Fruit fly (Drosophila melanogaster): Measurements from ENCODE around the gene CG6576.

CG6576 gene

DNA sequence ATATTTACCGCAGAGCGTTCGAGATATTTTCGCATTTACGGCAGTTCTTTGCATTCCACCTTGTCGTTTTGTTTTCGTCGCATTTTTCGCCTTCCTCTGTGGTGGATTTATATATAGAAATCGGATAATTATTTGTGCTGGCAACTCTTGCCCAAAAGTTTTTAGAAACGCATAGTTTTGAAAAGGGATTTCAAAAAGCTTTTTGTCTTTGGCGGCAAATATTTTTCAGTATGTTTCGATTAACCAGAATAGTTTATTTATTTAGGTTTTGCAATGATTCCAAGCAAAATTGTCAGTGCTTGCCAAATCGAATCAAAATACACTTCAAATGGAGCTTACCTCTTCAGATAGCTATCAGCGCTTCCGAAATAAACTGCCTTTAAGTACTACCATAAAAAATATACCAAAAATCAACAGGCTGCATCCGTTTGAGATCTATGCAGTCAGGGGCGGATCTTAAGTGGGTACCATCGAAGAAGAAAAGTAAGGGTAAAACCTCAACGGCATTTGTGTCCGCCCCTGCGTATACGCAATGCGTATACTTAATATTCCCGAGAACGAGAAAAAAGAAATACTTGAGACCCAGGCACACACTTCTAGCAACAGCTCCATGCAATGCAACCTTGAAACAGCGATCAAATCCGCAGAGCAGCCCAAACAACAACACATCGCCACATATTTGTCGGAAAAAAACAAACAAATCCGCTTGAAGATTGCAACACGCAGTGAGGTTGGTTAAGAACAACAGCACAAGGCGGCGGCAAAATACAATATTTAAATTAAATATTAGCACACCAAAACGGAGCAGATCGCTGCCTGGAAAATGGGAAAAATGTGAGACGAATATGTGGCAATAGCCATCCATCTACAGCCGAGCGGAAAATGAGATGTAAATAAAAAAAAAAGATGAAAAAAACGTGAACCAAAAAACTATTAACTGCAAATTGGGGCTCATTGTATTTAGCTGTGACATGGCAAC is 5.8 kb upstream of the CG6576 start, which contains the start of gene CG13306:
Gene CG13306, minus strand, starts transcription at position 51 of the 979 bp plus-strand sequence.
- TF ChIP-seq Max (GFP tag; optimal IDR thresholded peaks at IDR 0.05) (no peak), toy (GFP tag; IDR thresholded peaks at IDR 0.05) (no peak), Eip74EF (GFP tag; optimal IDR thresholded peaks at IDR 0.05) (no peak), ind (GFP tag; optimal IDR thresholded peaks at IDR 0.05) (no peak), CG6654 (GFP tag; optimal IDR thresholded peaks at IDR 0.05) (no peak), CG11456 (GFP tag; IDR thresholded peaks at IDR 0.05) (0 out of 3 replicates have a peak, but pooled peaks have one; percentile 18), CG10959 (GFP tag; IDR thresholded peaks at IDR 0.05) (no peak), CG32772 (GFP tag; IDR thresholded peaks at IDR 0.05) (no peak), CG2120 (GFP tag; optimal IDR thresholded peaks at IDR 0.05) (no peak), CG17802 (tag; optimal IDR thresholded peaks at IDR 0.05) (no peak), Elba2 (GFP tag; optimal IDR thresholded peaks at IDR 0.05) (no peak), CG14441 (GFP tag; IDR thresholded peaks at IDR 0.05) (peak; percentile 48; the same call in 1 of the 2 replicates), Hsf (GFP tag; optimal IDR thresholded peaks at IDR 0.05) (no peak), Lpt (GFP tag; optimal IDR thresholded peaks at IDR 0.05) (no peak), CG17612 (GFP tag; IDR thresholded peaks at IDR 0.05) (no peak), CG3838 (GFP tag; optimal IDR thresholded peaks at IDR 0.05) (no peak), CG4328 (GFP tag; optimal IDR thresholded peaks at IDR 0.05) (peak; percentile 24), CG10431 (GFP tag; optimal IDR thresholded peaks at IDR 0.05) (no peak), trh (GFP tag; optimal IDR thresholded peaks at IDR 0.05) (no peak), dysf (GFP tag; IDR thresholded peaks at IDR 0.05) (peak; percentile 40; the same call in 1 of the 3 replicates), CG34376 (GFP tag; optimal IDR thresholded peaks at IDR 0.05) (no peak), pho (GFP tag; optimal IDR thresholded peaks at IDR 0.05) (no peak), CG10209 (GFP tag; optimal IDR thresholded peaks at IDR 0.05) (no peak), NC2β (GFP tag; optimal IDR thresholded peaks at IDR 0.05) (no peak), Hr51 (GFP tag; optimal IDR thresholded peaks at IDR 0.05) (peak in 1 of 2 experiments; percentile 15), CG13424 (tag; optimal IDR thresholded peaks at IDR 0.05) (no peak), sug (tag; optimal IDR thresholded peaks at IDR 0.05) (no peak), CG12219 (GFP tag; optimal IDR thresholded peaks at IDR 0.05) (no peak), CG11247 (GFP tag; IDR thresholded peaks at IDR 0.05) (0 out of 2 replicates have a peak, but pooled peaks have one; percentile 6), CG1233 (GFP tag; optimal IDR thresholded peaks at IDR 0.05) (no peak), dmrt11E (tag; optimal IDR thresholded peaks at IDR 0.05) (no peak), sqz (GFP tag; optimal IDR thresholded peaks at IDR 0.05) (no peak), CG33557 (GFP tag; optimal IDR thresholded peaks at IDR 0.05) (no peak), CG17829 (tag; optimal IDR thresholded peaks at IDR 0.05) (no peak), odd (GFP tag; optimal IDR thresholded peaks at IDR 0.05) (no peak), Sox102F (GFP tag; optimal IDR thresholded peaks at IDR 0.05) (no peak), scrt (GFP tag; optimal IDR thresholded peaks at IDR 0.05) (no peak), lmd (GFP tag; IDR thresholded peaks at IDR 0.05) (no peak), ase (GFP tag; IDR thresholded peaks at IDR 0.05) (no peak), fu2 (GFP tag; optimal IDR thresholded peaks at IDR 0.05) (no peak), cas (GFP tag; IDR thresholded peaks at IDR 0.05) (no peak), slou (GFP tag; optimal IDR thresholded peaks at IDR 0.05) (no peak), pan (optimal IDR thresholded peaks at IDR 0.05) (no peak), pan (GFP tag; optimal IDR thresholded peaks at IDR 0.05 in 1 of 2, IDR thresholded peaks at IDR 0.05 in 1 of 2) (peak in 1 of 2 experiments; percentile 57), CG31365 (tag; optimal IDR thresholded peaks at IDR 0.05) (no peak), Med (GFP tag) (peak; percentile 43), lbe (GFP tag; optimal IDR thresholded peaks at IDR 0.05) (no peak), esg (GFP tag; conservative IDR thresholded peaks at IDR 0.05) (no peak), ato (GFP tag; IDR thresholded peaks at IDR 0.05; ENCODE audit: partially characterized antibody) (no peak)
